Fruit fly (Drosophila melanogaster): ENCODE data around the gene Cyp304a1.

Cyp304a1 gene

DNA sequence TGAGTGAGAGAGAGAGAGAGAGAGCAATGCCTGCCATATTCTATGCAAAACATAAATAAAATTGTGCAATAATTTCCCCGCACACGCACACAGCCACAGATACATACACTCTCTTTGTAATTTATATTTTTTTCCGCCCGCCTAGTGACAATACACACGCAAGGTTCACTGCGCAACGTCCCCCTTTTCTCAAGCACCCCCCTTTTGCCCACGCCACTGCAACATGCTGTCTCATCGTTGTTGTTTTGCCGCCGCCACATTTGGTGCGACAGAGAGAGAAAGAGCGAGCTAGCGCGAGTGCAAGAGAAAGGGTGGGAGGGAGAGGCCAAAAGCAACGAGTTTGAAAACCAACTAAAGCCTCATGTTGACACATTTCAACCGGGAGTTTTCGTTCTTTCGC, 48.8 kb downstream of the Cyp304a1 start (continued):
- TF ChIP-seq Opbp (GFP tag; IDR thresholded peaks at IDR 0.05; ENCODE audit: partially characterized antibody) (no peak), CG15696 (tag; optimal IDR thresholded peaks at IDR 0.05) (peak; percentile 14), crol (GFP tag; IDR thresholded peaks at IDR 0.05) (peak; percentile 96), CG13624 (GFP tag; optimal IDR thresholded peaks at IDR 0.05) (peak; percentile 60), CG10267 (tag; optimal IDR thresholded peaks at IDR 0.05) (no peak), Ada2b (GFP tag; IDR thresholded peaks at IDR 0.05) (peak; percentile 77), CG12744 (GFP tag; optimal IDR thresholded peaks at IDR 0.05) (peak; percentile 2), Sox102F (GFP tag; optimal IDR thresholded peaks at IDR 0.05) (no peak), pita (GFP tag; optimal IDR thresholded peaks at IDR 0.05) (no peak), D19A (tag; optimal IDR thresholded peaks at IDR 0.05) (peak; percentile 53), NC2α (GFP tag; optimal IDR thresholded peaks at IDR 0.05) (no peak), Mrtf (GFP tag; IDR thresholded peaks at IDR 0.05) (0 out of 3 replicates have a peak, but pooled peaks have one; percentile 23), CG14710 (tag; optimal IDR thresholded peaks at IDR 0.05) (no peak), mld (GFP tag; IDR thresholded peaks at IDR 0.05; ENCODE audit: partially characterized antibody) (no peak), Hey (tag; optimal IDR thresholded peaks at IDR 0.05) (peak; percentile 12), CoRest (tag; optimal IDR thresholded peaks at IDR 0.05) (peak; percentile 55), Meics (GFP tag; optimal IDR thresholded peaks at IDR 0.05) (peak; percentile 59), zen (tag; optimal IDR thresholded peaks at IDR 0.05) (peak; percentile 43), Vsx1 (GFP tag; optimal IDR thresholded peaks at IDR 0.05) (no peak), CG8281 (tag; optimal IDR thresholded peaks at IDR 0.05) (no peak), CG31365 (tag; optimal IDR thresholded peaks at IDR 0.05) (no peak), Dll (GFP tag; IDR thresholded peaks at IDR 0.05; ENCODE audit: partially characterized antibody) (no peak), Ets97D (GFP tag; optimal IDR thresholded peaks at IDR 0.05) (peak; percentile 29), CG4730 (GFP tag; IDR thresholded peaks at IDR 0.05) (0 out of 2 replicates have a peak, but pooled peaks have one; percentile 31), CG13775 (GFP tag; optimal IDR thresholded peaks at IDR 0.05) (peak; percentile 41), CG1603 (tag; optimal IDR thresholded peaks at IDR 0.05) (peak; percentile 72), jing (GFP tag; optimal IDR thresholded peaks at IDR 0.05) (no peak), tin (GFP tag; optimal IDR thresholded peaks at IDR 0.05) (peak; percentile 63), Hr78 (GFP tag; optimal IDR thresholded peaks at IDR 0.05) (peak in 1 of 2 experiments; percentile 11), H2.0 (GFP tag; IDR thresholded peaks at IDR 0.05) (peak; percentile 60), CG11398 (GFP tag; optimal IDR thresholded peaks at IDR 0.05) (no peak), repo (GFP tag; optimal IDR thresholded peaks at IDR 0.05) (peak; percentile 47), Myb (GFP tag; optimal IDR thresholded peaks at IDR 0.05) (peak; percentile 51), slou (GFP tag; optimal IDR thresholded peaks at IDR 0.05) (no peak), NfI (GFP tag; optimal IDR thresholded peaks at IDR 0.05) (peak; percentile 58), ttk (GFP tag; IDR thresholded peaks at IDR 0.05) (peak; percentile 61; the same call in 1 of the 2 replicates), sens-2 (GFP tag; IDR thresholded peaks at IDR 0.05) (peak; percentile 39; the same call in 1 of the 2 replicates), HLH4C (GFP tag; IDR thresholded peaks at IDR 0.05; ENCODE audit: partially characterized antibody) (no peak), cas (GFP tag; IDR thresholded peaks at IDR 0.05) (no peak), BtbVII (GFP tag; optimal IDR thresholded peaks at IDR 0.05) (peak; percentile 44), luna (GFP tag; optimal IDR thresholded peaks at IDR 0.05) (no peak), CG9797 (GFP tag; optimal IDR thresholded peaks at IDR 0.05) (no peak), Optix (GFP tag; IDR thresholded peaks at IDR 0.05) (peak; percentile 71; the same call in 2 of the 3 replicates), CG2875 (GFP tag; optimal IDR thresholded peaks at IDR 0.05) (no peak), CG30403 (GFP tag; optimal IDR thresholded peaks at IDR 0.05) (peak; percentile 75), fu2 (GFP tag; optimal IDR thresholded peaks at IDR 0.05) (peak; percentile 53), E2f1 (GFP tag; IDR thresholded peaks at IDR 0.05) (peak; percentile 58), CG10274 (GFP tag; optimal IDR thresholded peaks at IDR 0.05) (no peak), peb (GFP tag; IDR thresholded peaks at IDR 0.05) (no peak; the same call in 1 of the 2 replicates), vvl (GFP tag; IDR thresholded peaks at IDR 0.05) (peak; percentile 84)
